Worm (Caenorhabditis elegans) whole organism, late embryonic: ENCODE results near the gene lgc-34.

Experiments used
- C38D4.7 ChIP-seq: fragments of 200-800 bp; sonication (Bioruptor generic); optimal IDR thresholded peaks from 2 replicates; lab custom pipeline; 2018; ENCODE audit warnings: mild to moderate bottlenecking, missing genetic modification characterization, moderate library complexity, missing compliant biosample characterization
- K09A11.1 ChIP-seq: sonication (generic microtip); optimal IDR thresholded peaks from 2 replicates; lab custom pipeline; 2017; ENCODE audit warnings: antibody characterized with exemption, mild to moderate bottlenecking, missing genetic modification characterization, missing compliant biosample characterization; ENCODE audit not compliant: insufficient read depth
- ahr-1 ChIP-seq: sonication (generic microtip); optimal IDR thresholded peaks from 2 replicates; lab custom pipeline; 2016; ENCODE audit warnings: missing genetic modification characterization, missing compliant biosample characterization
- ceh-14 ChIP-seq: sonication (generic microtip); optimal IDR thresholded peaks from 2 replicates; lab custom pipeline; 2016; ENCODE audit warnings: missing genotype, missing genetic modification characterization, missing compliant biosample characterization
- ceh-19 ChIP-seq: fragments of 200-800 bp; sonication (Bioruptor generic); optimal IDR thresholded peaks from 2 replicates; lab custom pipeline; 2018; ENCODE audit warnings: mild to moderate bottlenecking, missing genetic modification characterization, missing compliant biosample characterization
- ceh-30 ChIP-seq: fragments of 150-350 bp; optimal IDR thresholded peaks from 2 replicates; lab custom pipeline; 2014; ENCODE audit warnings: missing biosample characterization, missing genetic modification characterization
- ceh-9 ChIP-seq: sonication (generic microtip); optimal IDR thresholded peaks from 2 replicates; lab custom pipeline; 2016; ENCODE audit warnings: mild to moderate bottlenecking, missing genetic modification characterization, inconsistent platforms, missing compliant biosample characterization
- dve-1 ChIP-seq: sonication (generic microtip); optimal IDR thresholded peaks from 2 replicates; lab custom pipeline; 2017; ENCODE audit warnings: antibody characterized with exemption, mild to moderate bottlenecking, missing genetic modification characterization, missing compliant biosample characterization
- eyg-1 ChIP-seq: sonication (generic microtip); optimal IDR thresholded peaks from 2 replicates; lab custom pipeline; 2016; ENCODE audit warnings: missing genotype, missing genetic modification characterization, missing compliant biosample characterization
- fax-1 ChIP-seq: sonication (generic microtip); optimal IDR thresholded peaks from 2 replicates; lab custom pipeline; 2016; ENCODE audit warnings: missing genotype, missing genetic modification characterization, missing compliant biosample characterization
- lin-11 ChIP-seq: fragments of 200-800 bp; sonication (Bioruptor generic); optimal IDR thresholded peaks from 2 replicates; lab custom pipeline; 2018; ENCODE audit warnings: mild to moderate bottlenecking, missing genetic modification characterization, missing compliant biosample characterization
- madf-2 ChIP-seq: sonication (generic microtip); optimal IDR thresholded peaks from 2 replicates; lab custom pipeline; 2017; ENCODE audit warnings: missing genetic modification characterization, missing compliant biosample characterization
- nfya-1 ChIP-seq: sonication (generic microtip); optimal IDR thresholded peaks from 2 replicates; lab custom pipeline; 2017; ENCODE audit warnings: missing genetic modification characterization, mild to moderate bottlenecking, missing compliant biosample characterization, antibody characterized with exemption, moderate library complexity
- nhr-11 ChIP-seq: fragments of 150-350 bp; optimal IDR thresholded peaks from 2 replicates; lab custom pipeline; 2014; ENCODE audit warnings: missing biosample characterization, missing genetic modification characterization
- nhr-232 ChIP-seq: sonication (generic microtip); optimal IDR thresholded peaks from 2 replicates; lab custom pipeline; 2016; ENCODE audit warnings: missing genetic modification characterization, missing compliant biosample characterization
- pqm-1 ChIP-seq: sonication (generic microtip); optimal IDR thresholded peaks from 2 replicates; lab custom pipeline; 2016; ENCODE audit warnings: missing genetic modification characterization, missing compliant biosample characterization
- ref-2 ChIP-seq: sonication (generic microtip); optimal IDR thresholded peaks from 2 replicates; lab custom pipeline; 2016; ENCODE audit warnings: missing genetic modification characterization, missing compliant biosample characterization
- sdc-2 ChIP-seq: sonication (generic microtip); optimal IDR thresholded peaks from 2 replicates; lab custom pipeline; 2016; ENCODE audit warnings: missing genotype, missing genetic modification characterization, missing compliant biosample characterization
- sox-2 ChIP-seq: fragments of 200-800 bp; sonication (Bioruptor generic); IDR thresholded peaks from 2 replicates; pipeline ENCODE4 v1.3.6; 2022; ENCODE audit warnings: missing genetic modification reagents, missing genetic modification characterization, missing compliant biosample characterization
- syd-9 ChIP-seq: sonication (generic microtip); optimal IDR thresholded peaks from 2 replicates; lab custom pipeline; 2016; ENCODE audit warnings: mild to moderate bottlenecking, missing genetic modification characterization, moderate library complexity, missing compliant biosample characterization
- tbx-7 ChIP-seq: sonication (generic microtip); optimal IDR thresholded peaks from 2 replicates; lab custom pipeline; 2016; ENCODE audit warnings: missing genotype, missing genetic modification characterization, missing compliant biosample characterization
- unc-55 ChIP-seq: sonication (generic microtip); optimal IDR thresholded peaks from 2 replicates; lab custom pipeline; 2017; ENCODE audit warnings: missing biosample characterization, missing genetic modification reagents, missing genetic modification characterization

Gene lgc-34

ce11 chrII:577632-578031, 51.3 kb downstream of the lgc-34 start, which contains the start of gene W08F4.7:
TSS of gene W08F4.7 (minus strand) at chrII:577732.
- no peak for TF ChIP-seq eyg-1
- no peak for TF ChIP-seq madf-2 (tag; lab: Kevin White, UChicago)
- no peak for TF ChIP-seq pqm-1 (tag; lab: Kevin White, UChicago)
- TF ChIP-seq C38D4.7 (GFP tag; lab: Kevin White, UChicago), result no peak
- no peak for TF ChIP-seq sdc-2 (tag; lab: Kevin White, UChicago)
- no peak for TF ChIP-seq ceh-30 (tag; lab: Kevin White, UChicago)
- TF ChIP-seq ceh-14 (tag; lab: Kevin White, UChicago), result no peak
- no peak for TF ChIP-seq nhr-232

ce11 chrII:578803-579202, 52.4 kb downstream of the lgc-34 start:
- TF ChIP-seq ceh-19, result no peak
- TF ChIP-seq ceh-9, result no peak
- TF ChIP-seq unc-55 (GFP tag; lab: Kevin White, UChicago), result no peak
- TF ChIP-seq fax-1 (tag; lab: Kevin White, UChicago), result no peak
- TF ChIP-seq sox-2 (GFP tag; lab: Robert Waterston, UW), result no peak
- TF ChIP-seq syd-9 (tag; lab: Kevin White, UChicago), result no peak
- TF ChIP-seq ahr-1 (tag; lab: Kevin White, UChicago), result no peak
- TF ChIP-seq ref-2 (tag; lab: Kevin White, UChicago), result no peak
- TF ChIP-seq lin-11 (tag; lab: Kevin White, UChicago), result no peak
- no peak for TF ChIP-seq nfya-1
- no peak for TF ChIP-seq nhr-11 (tag; lab: Kevin White, UChicago)
- no peak for TF ChIP-seq eyg-1
- no peak for TF ChIP-seq dve-1 (tag; lab: Kevin White, UChicago)
- TF ChIP-seq tbx-7 (tag; lab: Kevin White, UChicago), result no peak
- TF ChIP-seq ceh-14 (tag; lab: Kevin White, UChicago), result no peak
- TF ChIP-seq K09A11.1 (tag; lab: Kevin White, UChicago), result no peak
- TF ChIP-seq, all 69 proteins: peak for 0
